Worm (Caenorhabditis elegans): Measurements from ENCODE around the gene K09C6.3.

Gene K09C6.3

ce11 chrV:899087-899486 is 46.8 kb downstream of the K09C6.3 start, which contains the start of gene nas-32:
nas-32 (minus strand) TSS chrV:899187.
- TF ChIP-seq ets-7 (tag; optimal IDR thresholded peaks at IDR 0.05) (no peak), ceh-13 (GFP tag; optimal IDR thresholded peaks at IDR 0.05) (no peak), tra-4 (tag; optimal IDR thresholded peaks at IDR 0.05) (no peak), B0310.2 (tag; optimal IDR thresholded peaks at IDR 0.05) (no peak), hmg-4 (GFP tag; optimal IDR thresholded peaks at IDR 0.05) (no peak), F13C5.2 (tag; optimal IDR thresholded peaks at IDR 0.05) (no peak), ama-1 (optimal IDR thresholded peaks at IDR 0.05) (no peak), ceh-36 (tag; optimal IDR thresholded peaks at IDR 0.05) (no peak), sea-1 (GFP tag; conservative IDR thresholded peaks at IDR 0.05) (no peak), hnd-1 (tag; optimal IDR thresholded peaks at IDR 0.05) (no peak)
